Worm (Caenorhabditis elegans): Measurements from ENCODE around the gene rab-30.

- TF ChIP-seq zag-1 (tag; optimal IDR thresholded peaks at IDR 0.05) (no peak), skn-1 (tag; optimal IDR thresholded peaks at IDR 0.05) (no peak), snpc-4 (tag; optimal IDR thresholded peaks at IDR 0.05) (no peak), ama-1 (optimal IDR thresholded peaks at IDR 0.05) (no peak), mml-1 (tag; optimal IDR thresholded peaks at IDR 0.05) (no peak), jun-1 (tag; optimal IDR thresholded peaks at IDR 0.05) (no peak), lin-39 (tag; optimal IDR thresholded peaks at IDR 0.05) (no peak), ceh-16 (tag; optimal IDR thresholded peaks at IDR 0.05) (no peak), unc-62 (GFP tag; optimal IDR thresholded peaks at IDR 0.05) (no peak), nhr-11 (tag; optimal IDR thresholded peaks at IDR 0.05) (no peak), lin-15B (tag; optimal IDR thresholded peaks at IDR 0.05) (no peak), nhr-76 (tag; optimal IDR thresholded peaks at IDR 0.05) (no peak)
Measured at ce11 chrIII:10520523-10520922, 39.9 kb upstream of the rab-30 start, which contains the start of gene unc-49.
